Fruit fly (Drosophila melanogaster) whole organism, embryonic: Measurements from ENCODE around the gene CG34107.

Experiments used
- ATbp ChIP-seq: fragments of 200-800 bp; sonication (Bioruptor generic); optimal IDR thresholded peaks from 2 replicates; lab custom pipeline; 2017; ENCODE audit warnings: missing biosample characterization, mild to moderate bottlenecking, missing genetic modification characterization, missing genetic modification reagents
- Antp ChIP-seq: fragments of 200-800 bp; sonication (Bioruptor generic); optimal IDR thresholded peaks from 3 replicates; lab custom pipeline; 2016; ENCODE audit warnings: missing biosample characterization, missing genetic modification characterization
- CG10209 ChIP-seq: fragments of 200-800 bp; sonication (Bioruptor generic); optimal IDR thresholded peaks from 3 replicates; lab custom pipeline; 2017; ENCODE audit warnings: missing biosample characterization, mild to moderate bottlenecking, missing genetic modification characterization, missing genetic modification reagents
- CG10462 ChIP-seq: fragments of 200-800 bp; sonication (Bioruptor generic); optimal IDR thresholded peaks from 2 replicates; lab custom pipeline; 2016; ENCODE audit warnings: missing biosample characterization, missing genetic modification characterization
- CG11398 ChIP-seq: fragments of 200-800 bp; sonication (Bioruptor generic); optimal IDR thresholded peaks from 2 replicates; lab custom pipeline; 2016; ENCODE audit warnings: missing biosample characterization, missing genetic modification characterization
- CG11504 ChIP-seq: fragments of 200-800 bp; sonication (Bioruptor generic); optimal IDR thresholded peaks from 3 replicates; lab custom pipeline; 2019; ENCODE audit warnings: missing biosample characterization, mild to moderate bottlenecking, missing genetic modification characterization, moderate library complexity
- CG12391 ChIP-seq: fragments of 200-800 bp; sonication (Bioruptor generic); optimal IDR thresholded peaks from 3 replicates; lab custom pipeline; 2018; ENCODE audit warnings: missing biosample characterization, mild to moderate bottlenecking, missing genetic modification characterization, moderate library complexity
- CG13424 ChIP-seq: fragments of 200-800 bp; sonication (Bioruptor generic); optimal IDR thresholded peaks from 2 replicates; lab custom pipeline; 2019; ENCODE audit warnings: missing biosample characterization, mild to moderate bottlenecking, missing genetic modification characterization, moderate library complexity
- CG15269 ChIP-seq: fragments of 200-800 bp; sonication (Bioruptor generic); optimal IDR thresholded peaks from 2 replicates; lab custom pipeline; 2018; ENCODE audit warnings: missing biosample characterization, mild to moderate bottlenecking, missing genetic modification characterization, moderate library complexity
- CG1529 ChIP-seq: fragments of 200-800 bp; sonication (Bioruptor generic); optimal IDR thresholded peaks from 3 replicates; lab custom pipeline; 2018; ENCODE audit warnings: missing biosample characterization, missing genetic modification characterization
- CG15479 ChIP-seq: fragments of 200-800 bp; sonication (Bioruptor generic); optimal IDR thresholded peaks from 3 replicates; lab custom pipeline; 2019; ENCODE audit warnings: missing biosample characterization, mild to moderate bottlenecking, missing genetic modification characterization, moderate library complexity
- CG17359 ChIP-seq: fragments of 200-800 bp; sonication (Bioruptor generic); optimal IDR thresholded peaks from 3 replicates; lab custom pipeline; 2018; ENCODE audit warnings: missing biosample characterization, mild to moderate bottlenecking, missing genetic modification characterization, moderate library complexity
- CG17361 ChIP-seq: fragments of 200-800 bp; sonication (Bioruptor generic); IDR thresholded peaks from 3 replicates; pipeline ENCODE4 v1.3.6; 2022; ENCODE audit warnings: missing biosample characterization, missing genetic modification characterization
- CG17385 ChIP-seq: fragments of 200-800 bp; sonication (Bioruptor generic); optimal IDR thresholded peaks from 3 replicates; lab custom pipeline; 2018; ENCODE audit warnings: missing biosample characterization, mild to moderate bottlenecking, missing genetic modification characterization
- CG2678 ChIP-seq: fragments of 200-800 bp; sonication (Bioruptor generic); optimal IDR thresholded peaks from 3 replicates; lab custom pipeline; 2019; ENCODE audit warnings: missing biosample characterization, mild to moderate bottlenecking, missing genetic modification characterization, moderate library complexity
- CG2712 ChIP-seq: fragments of 200-800 bp; optimal IDR thresholded peaks from 3 replicates; lab custom pipeline; 2019; ENCODE audit warnings: missing biosample characterization, mild to moderate bottlenecking, missing genetic modification characterization, moderate library complexity
- CG34376 ChIP-seq: fragments of 200-800 bp; sonication (Bioruptor generic); optimal IDR thresholded peaks from 2 replicates; lab custom pipeline; 2018; ENCODE audit warnings: missing biosample characterization, mild to moderate bottlenecking, missing genetic modification characterization
- CG34422 ChIP-seq: fragments of 200-800 bp; sonication (Bioruptor generic); IDR thresholded peaks from 3 replicates; pipeline ENCODE4 v1.3.6; 2022; ENCODE audit warnings: missing biosample characterization, missing genetic modification characterization
- CG4424 ChIP-seq: fragments of 200-800 bp; sonication (Bioruptor generic); optimal IDR thresholded peaks from 3 replicates; lab custom pipeline; 2016; ENCODE audit warnings: missing biosample characterization, missing genetic modification characterization
- CG7357 ChIP-seq: fragments of 200-800 bp; sonication (Bioruptor generic); IDR thresholded peaks from 3 replicates; pipeline ENCODE4 v1.3.6; 2022; ENCODE audit warnings: missing biosample characterization, missing genetic modification characterization
- CG7839 ChIP-seq: fragments of 200-800 bp; sonication (Bioruptor generic); optimal IDR thresholded peaks from 3 replicates; lab custom pipeline; 2018; ENCODE audit warnings: missing biosample characterization, mild to moderate bottlenecking, missing genetic modification characterization, moderate library complexity
- CG8388 ChIP-seq: fragments of 200-800 bp; sonication (Bioruptor generic); optimal IDR thresholded peaks from 2 replicates; lab custom pipeline; 2019; ENCODE audit warnings: missing biosample characterization, mild to moderate bottlenecking, missing genetic modification characterization, moderate library complexity
- CoRest ChIP-seq: fragments of 200-800 bp; sonication (Bioruptor generic); optimal IDR thresholded peaks from 3 replicates; lab custom pipeline; 2018; ENCODE audit warnings: missing biosample characterization, mild to moderate bottlenecking, missing genetic modification characterization, moderate library complexity
- Ets65A ChIP-seq: fragments of 200-800 bp; sonication (Bioruptor generic); peaks from one replicate; lab custom pipeline; 2016; ENCODE audit warnings: missing biosample characterization, missing genetic modification characterization
- HHEX ChIP-seq: fragments of 200-800 bp; sonication (Bioruptor generic); optimal IDR thresholded peaks from 3 replicates; lab custom pipeline; 2017; ENCODE audit warnings: missing biosample characterization, mild to moderate bottlenecking, missing genetic modification characterization, missing genetic modification reagents
- Hr3 ChIP-seq: fragments of 200-800 bp; sonication (Bioruptor generic); optimal IDR thresholded peaks from 3 replicates; lab custom pipeline; 2016; ENCODE audit warnings: missing biosample characterization, missing genetic modification characterization
- Lpt ChIP-seq: fragments of >200 bp; optimal IDR thresholded peaks from 2 replicates; lab custom pipeline; 2018; ENCODE audit warnings: missing biosample characterization, missing genetic modification characterization
- Myb ChIP-seq: fragments of 200-800 bp; sonication (Bioruptor generic); optimal IDR thresholded peaks from 2 replicates; lab custom pipeline; 2016; ENCODE audit warnings: missing biosample characterization, missing genetic modification characterization
- Oli ChIP-seq: fragments of 200-800 bp; sonication (Bioruptor generic); optimal IDR thresholded peaks from 2 replicates; lab custom pipeline; 2018; ENCODE audit warnings: missing biosample characterization, mild to moderate bottlenecking, missing genetic modification characterization, moderate library complexity
- Sin3A ChIP-seq: fragments of >200 bp; optimal IDR thresholded peaks from 2 replicates; lab custom pipeline; 2018
- Sox100B ChIP-seq: fragments of 200-800 bp; sonication (Bioruptor generic); optimal IDR thresholded peaks from 3 replicates; lab custom pipeline; 2018; ENCODE audit warnings: missing biosample characterization, mild to moderate bottlenecking, missing genetic modification characterization
- Ssrp ChIP-seq: fragments of 200-800 bp; sonication (Bioruptor generic); optimal IDR thresholded peaks from 2 replicates; lab custom pipeline; 2018; ENCODE audit warnings: missing biosample characterization, mild to moderate bottlenecking, missing genetic modification characterization, moderate library complexity
- Vsx1 ChIP-seq: fragments of 200-800 bp; sonication (Bioruptor generic); optimal IDR thresholded peaks from 2 replicates; lab custom pipeline; 2017; ENCODE audit warnings: missing biosample characterization, mild to moderate bottlenecking, missing genetic modification characterization, missing genetic modification reagents
- Xrp1 ChIP-seq: fragments of 200-800 bp; sonication (Bioruptor generic); IDR thresholded peaks from 2 replicates; pipeline ENCODE4 v1.3.6; 2022; ENCODE audit warnings: missing biosample characterization, missing genetic modification characterization
- bsh ChIP-seq, 2 experiments: fragments of 200-800 bp; sonication (Bioruptor generic); optimal IDR thresholded peaks; 2 replicates each; lab custom pipeline; 2017 to 2018; ENCODE audit warnings: mild to moderate bottlenecking in 2 of 2, missing biosample characterization in 2 of 2, missing genetic modification characterization in 2 of 2, moderate library complexity in 1 of 2
- chif ChIP-seq, 2 experiments: fragments of 200-800 bp; sonication (Bioruptor generic); optimal IDR thresholded peaks; 3 replicates each; lab custom pipeline; 2016; ENCODE audit warnings: missing biosample characterization in 2 of 2, missing genetic modification characterization in 2 of 2
- dimm ChIP-seq: fragments of 200-800 bp; sonication (Bioruptor generic); IDR thresholded peaks from 2 replicates; pipeline ENCODE4 v1.3.6; 2022; ENCODE audit warnings: missing biosample characterization, missing genetic modification characterization
- dmrt99B ChIP-seq: fragments of 200-800 bp; sonication (Bioruptor generic); optimal IDR thresholded peaks from 2 replicates; lab custom pipeline; 2018; ENCODE audit warnings: missing biosample characterization, mild to moderate bottlenecking, missing genetic modification characterization, moderate library complexity
- dysf ChIP-seq: fragments of 200-800 bp; sonication (Bioruptor generic); IDR thresholded peaks from 3 replicates; pipeline ENCODE4 v1.3.6; 2022; ENCODE audit warnings: missing biosample characterization, missing genetic modification characterization
- ewg ChIP-seq: fragments of 200-800 bp; sonication (Bioruptor generic); optimal IDR thresholded peaks from 3 replicates; lab custom pipeline; 2017; ENCODE audit warnings: mild to moderate bottlenecking, missing biosample characterization, missing genetic modification reagents, missing genetic modification characterization
- fd3F ChIP-seq: fragments of 200-800 bp; sonication (Bioruptor generic); optimal IDR thresholded peaks from 2 replicates; lab custom pipeline; 2018; ENCODE audit warnings: missing biosample characterization, mild to moderate bottlenecking, missing genetic modification characterization, moderate library complexity
- fd96Cb ChIP-seq: fragments of 200-800 bp; sonication (Bioruptor generic); optimal IDR thresholded peaks from 2 replicates; lab custom pipeline; 2018; ENCODE audit warnings: missing biosample characterization, mild to moderate bottlenecking, missing genetic modification characterization, moderate library complexity
- gem ChIP-seq: fragments of 200-800 bp; sonication (Bioruptor generic); optimal IDR thresholded peaks from 2 replicates; lab custom pipeline; 2019; ENCODE audit warnings: missing biosample characterization, mild to moderate bottlenecking, missing genetic modification characterization, moderate library complexity
- grau ChIP-seq: fragments of 200-800 bp; optimal IDR thresholded peaks from 3 replicates; lab custom pipeline; 2019; ENCODE audit warnings: missing biosample characterization, mild to moderate bottlenecking, missing genetic modification characterization, moderate library complexity
- grn ChIP-seq: fragments of 200-800 bp; sonication (Bioruptor generic); optimal IDR thresholded peaks from 3 replicates; lab custom pipeline; 2017; ENCODE audit warnings: missing biosample characterization, missing genetic modification characterization
- mirr ChIP-seq: fragments of 200-800 bp; sonication (Bioruptor generic); optimal IDR thresholded peaks from 3 replicates; lab custom pipeline; 2018; ENCODE audit warnings: missing biosample characterization, mild to moderate bottlenecking, missing genetic modification characterization
- row ChIP-seq: fragments of 200-800 bp; sonication (Bioruptor generic); IDR thresholded peaks from 3 replicates; pipeline ENCODE4 v1.3.6; 2022; ENCODE audit warnings: missing biosample characterization, missing genetic modification characterization
- trh ChIP-seq: fragments of 200-800 bp; sonication (Bioruptor generic); optimal IDR thresholded peaks from 2 replicates; lab custom pipeline; 2016; ENCODE audit warnings: missing biosample characterization, missing genetic modification characterization
- unpg ChIP-seq: fragments of 200-800 bp; sonication (Bioruptor generic); optimal IDR thresholded peaks from 3 replicates; lab custom pipeline; 2018; ENCODE audit warnings: missing biosample characterization, mild to moderate bottlenecking, missing genetic modification characterization, moderate library complexity

Gene CG34107

dm6 chr3R:10274306-10274705, 49.6 kb downstream of the CG34107 start:
- no peak for TF ChIP-seq chif (GFP tag; optimal IDR thresholded peaks at IDR 0.05; lab: Kevin White, UChicago)
- TF ChIP-seq CG10462: no peak
- peak; percentile 92 for TF ChIP-seq Ets65A (GFP tag; lab: Kevin White, UChicago)

dm6 chr3R:10274829-10275228, 50.1 kb downstream of the CG34107 start:
- TF ChIP-seq CG17361 (GFP tag; lab: Robert Waterston, UW) (no peak), bsh (GFP tag; optimal IDR thresholded peaks at IDR 0.05; lab: Kevin White, UChicago) (peak in 1 of 2 experiments; percentile 10), CG12391 (tag; lab: Kevin White, UChicago) (peak; percentile 42), CG10209 (GFP tag; lab: Kevin White, UChicago) (peak; percentile 23), unpg (GFP tag; lab: Kevin White, UChicago) (peak; percentile 7), Vsx1 (GFP tag; lab: Kevin White, UChicago) (no peak), Xrp1 (GFP tag; lab: Robert Waterston, UW) (no peak), ewg (GFP tag; lab: Kevin White, UChicago) (peak; percentile 8), Antp (no peak), CG11398 (GFP tag; lab: Kevin White, UChicago) (no peak), Sin3A (lab: Kevin White, UChicago) (no peak), fd96Cb (tag; lab: Kevin White, UChicago) (peak; percentile 20), Oli (tag; lab: Kevin White, UChicago) (peak; percentile 58), trh (GFP tag; lab: Kevin White, UChicago) (no peak), Hr3 (GFP tag; lab: Kevin White, UChicago) (peak; percentile 12), CG7839 (peak; percentile 27), HHEX (no peak), CG2678 (tag; lab: Kevin White, UChicago) (peak; percentile 33), CG15269 (tag; lab: Kevin White, UChicago) (peak; percentile 64), fd3F (GFP tag; lab: Kevin White, UChicago) (peak; percentile 9), CG13424 (peak; percentile 51), dmrt99B (tag; lab: Kevin White, UChicago) (peak; percentile 10), mirr (no peak), dysf (peak; percentile 19; the same call in 1 of the 3 replicates), ATbp (GFP tag; lab: Kevin White, UChicago) (peak; percentile 9), CG1529 (no peak), Myb (GFP tag; lab: Kevin White, UChicago) (no peak), CG4424 (GFP tag; lab: Kevin White, UChicago) (no peak), grn (GFP tag; lab: Kevin White, UChicago) (no peak), CoRest (tag; lab: Kevin White, UChicago) (peak; percentile 38), CG15479 (no peak), gem (tag; lab: Kevin White, UChicago) (peak; percentile 55), CG2712 (tag; lab: Kevin White, UChicago) (peak; percentile 0), dimm (GFP tag; lab: Robert Waterston, UW) (no peak), CG11504 (tag; lab: Kevin White, UChicago) (peak; percentile 6), CG34376 (GFP tag; lab: Kevin White, UChicago) (no peak), CG17385 (peak; percentile 29), CG17359 (tag; lab: Kevin White, UChicago) (peak; percentile 7), Sox100B (GFP tag; lab: Kevin White, UChicago) (peak; percentile 4), CG34422 (no peak), Lpt (no peak), CG7357 (GFP tag; lab: Robert Waterston, UW) (0 out of 3 replicates have a peak, but pooled peaks have one; percentile 5), grau (tag; lab: Kevin White, UChicago) (peak; percentile 42), Ssrp (tag; lab: Kevin White, UChicago) (peak; percentile 41), CG8388 (GFP tag; lab: Kevin White, UChicago) (peak; percentile 8), row (GFP tag; lab: Robert Waterston, UW) (peak; percentile 40)
